Worm (Caenorhabditis elegans) whole organism, L4 larva: Measurements from ENCODE around the gene W10G6.6.
A peak's percentile ranks its signal among the peaks of the same experiment; 100 is the strongest.
"Not testable (repeated sequence)": the region's sequence is repeated elsewhere in the genome, so short reads cannot be mapped to it uniquely, and the experiment has no call there.

Experiments used
- D1046.2 ChIP-seq: fragments of 200-800 bp; sonication (Bioruptor generic); IDR thresholded peaks from 2 replicates; pipeline ENCODE4 v1.3.6; 2022; ENCODE audit warnings: missing genetic modification characterization, missing compliant biosample characterization
- F10B5.3 ChIP-seq: sonication (generic microtip); optimal IDR thresholded peaks from 2 replicates; lab custom pipeline; 2016; ENCODE audit warnings: mild to moderate bottlenecking, missing genetic modification characterization, missing compliant biosample characterization
- F26F4.8 ChIP-seq: fragments of 200-800 bp; sonication (Bioruptor generic); conservative IDR thresholded peaks from 2 replicates; pipeline ENCODE4 v1.3.6; 2022; ENCODE audit warnings: missing genetic modification characterization, missing compliant biosample characterization
- F37D6.2 ChIP-seq: sonication (generic microtip); optimal IDR thresholded peaks from 2 replicates; lab custom pipeline; 2016; ENCODE audit warnings: mild to moderate bottlenecking, missing genetic modification characterization, missing compliant biosample characterization
- F49E8.2 ChIP-seq: sonication (generic microtip); optimal IDR thresholded peaks from 2 replicates; lab custom pipeline; 2016; ENCODE audit warnings: missing compliant biosample characterization, mild to moderate bottlenecking, missing genetic modification characterization, borderline replicate concordance
- T20F7.1 ChIP-seq: fragments of 200-800 bp; sonication (Bioruptor generic); optimal IDR thresholded peaks from 2 replicates; lab custom pipeline; 2018; ENCODE audit warnings: mild to moderate bottlenecking, missing genetic modification characterization, missing compliant biosample characterization
- Y48G9A.11 ChIP-seq: fragments of 200-800 bp; sonication (Bioruptor generic); IDR thresholded peaks from 2 replicates; pipeline ENCODE4 v1.3.6; 2022; ENCODE audit warnings: missing genetic modification reagents, missing genetic modification characterization, missing compliant biosample characterization
- Y75B8A.6 ChIP-seq: fragments of 200-800 bp; sonication (Bioruptor generic); IDR thresholded peaks from 2 replicates; pipeline ENCODE4 v1.3.6; 2022; ENCODE audit warnings: missing genetic modification reagents, missing genetic modification characterization, missing compliant biosample characterization
- ZK337.2 ChIP-seq: fragments of 200-800 bp; sonication (Bioruptor generic); IDR thresholded peaks from 2 replicates; pipeline ENCODE4 v1.3.6; 2022; ENCODE audit warnings: missing genetic modification reagents, missing genetic modification characterization, missing compliant biosample characterization
- ceh-44 ChIP-seq: fragments of 200-800 bp; sonication (Bioruptor generic); IDR thresholded peaks from 2 replicates; pipeline ENCODE4 v1.3.6; 2022; ENCODE audit warnings: missing genetic modification reagents, missing genetic modification characterization, missing compliant biosample characterization
- ctbp-1 ChIP-seq: fragments of 200-800 bp; sonication (Bioruptor generic); IDR thresholded peaks from 2 replicates; pipeline ENCODE4 v1.3.6; 2022; ENCODE audit warnings: missing genetic modification reagents, missing genetic modification characterization, missing compliant biosample characterization
- daf-16 ChIP-seq, 3 experiments: sonication (generic microtip); optimal IDR thresholded peaks; 2 replicates each; lab custom pipeline; 2016 to 2017; ENCODE audit warnings: missing genetic modification characterization in 3 of 3, missing genetic modification reagents in 3 of 3, mild to moderate bottlenecking in 2 of 3, missing compliant biosample characterization in 2 of 3, missing biosample characterization in 1 of 3, moderate library complexity in 1 of 3
- daf-8 ChIP-seq: fragments of 200-800 bp; sonication (Bioruptor generic); IDR thresholded peaks from 2 replicates; pipeline ENCODE4 v1.3.6; 2022; ENCODE audit warnings: missing genetic modification characterization, missing compliant biosample characterization
- dmd-6 ChIP-seq: fragments of 200-800 bp; sonication (Bioruptor generic); IDR thresholded peaks from 2 replicates; pipeline ENCODE4 v1.3.6; 2022; ENCODE audit warnings: missing genetic modification reagents, missing genetic modification characterization, missing compliant biosample characterization
- dmd-8 ChIP-seq: fragments of 200-800 bp; sonication (Bioruptor generic); IDR thresholded peaks from 2 replicates; pipeline ENCODE4 v1.3.6; 2022; ENCODE audit warnings: missing genetic modification characterization, missing compliant biosample characterization
- dmd-9 ChIP-seq: fragments of 200-800 bp; sonication (Bioruptor generic); IDR thresholded peaks from 2 replicates; pipeline ENCODE4 v1.3.6; 2022; ENCODE audit warnings: missing genetic modification reagents, missing genetic modification characterization, missing compliant biosample characterization
- dve-1 ChIP-seq: sonication (generic microtip); optimal IDR thresholded peaks from 2 replicates; lab custom pipeline; 2017; ENCODE audit warnings: antibody characterized with exemption, mild to moderate bottlenecking, missing genetic modification characterization, missing compliant biosample characterization; ENCODE audit not compliant: insufficient read depth
- fkh-10 ChIP-seq: fragments of 150-350 bp; optimal IDR thresholded peaks from 2 replicates; lab custom pipeline; 2014; ENCODE audit warnings: missing biosample characterization, missing genetic modification reagents, missing genetic modification characterization
- hlh-11 ChIP-seq: fragments of 200-800 bp; sonication (Bioruptor generic); optimal IDR thresholded peaks from 2 replicates; lab custom pipeline; 2018; ENCODE audit warnings: mild to moderate bottlenecking, missing genetic modification characterization, missing compliant biosample characterization
- hlh-30 ChIP-seq: sonication (generic microtip); optimal IDR thresholded peaks from 2 replicates; lab custom pipeline; 2017; ENCODE audit warnings: antibody characterized with exemption, mild to moderate bottlenecking, missing genetic modification characterization, missing compliant biosample characterization; ENCODE audit not compliant: insufficient read depth
- hmg-1.1 ChIP-seq: fragments of 200-800 bp; sonication (Bioruptor generic); IDR thresholded peaks from 2 replicates; pipeline ENCODE4 v1.3.6; 2022; ENCODE audit warnings: missing genetic modification reagents, missing genetic modification characterization, missing compliant biosample characterization
- jun-1 ChIP-seq: fragments of 150-350 bp; optimal IDR thresholded peaks from 2 replicates; lab custom pipeline; 2014; ENCODE audit warnings: missing biosample characterization, missing genetic modification reagents, missing genetic modification characterization
- lin-1 ChIP-seq: fragments of 200-800 bp; sonication (Bioruptor generic); IDR thresholded peaks from 2 replicates; pipeline ENCODE4 v1.3.6; 2022; ENCODE audit warnings: missing genetic modification reagents, missing genetic modification characterization, missing compliant biosample characterization
- lin-29 ChIP-seq: fragments of 200-800 bp; sonication (Bioruptor generic); IDR thresholded peaks from 2 replicates; pipeline ENCODE4 v1.3.6; 2022; ENCODE audit warnings: missing genetic modification reagents, missing genetic modification characterization, missing compliant biosample characterization
- lin-38 ChIP-seq: fragments of 200-800 bp; sonication (Bioruptor generic); IDR thresholded peaks from 2 replicates; pipeline ENCODE4 v1.3.6; 2022; ENCODE audit warnings: missing genetic modification reagents, missing genetic modification characterization, missing compliant biosample characterization
- lin-39 ChIP-seq: fragments of 150-350 bp; optimal IDR thresholded peaks from 2 replicates; lab custom pipeline; 2014; ENCODE audit warnings: missing biosample characterization, missing genetic modification reagents, missing genetic modification characterization
- lsy-2 ChIP-seq, 2 experiments: fragments of 150-350 bp in 1 of 2; sonication (generic microtip) in 1 of 2; optimal IDR thresholded peaks; 2 replicates each; lab custom pipeline; 2014 to 2017; ENCODE audit warnings: missing biosample characterization in 2 of 2, missing genetic modification characterization in 2 of 2
- mep-1 ChIP-seq: fragments of 150-350 bp; sonication (generic microtip); optimal IDR thresholded peaks from 3 replicates; lab custom pipeline; 2014; ENCODE audit warnings: missing biosample characterization, missing genetic modification characterization
- mes-2 ChIP-seq: sonication (generic microtip); optimal IDR thresholded peaks from 2 replicates; lab custom pipeline; 2016; ENCODE audit warnings: missing genotype, mild to moderate bottlenecking, missing genetic modification characterization, missing compliant biosample characterization; ENCODE audit not compliant: poor library complexity, severe bottlenecking
- nhr-111 ChIP-seq: fragments of 200-800 bp; sonication (Bioruptor generic); optimal IDR thresholded peaks from 2 replicates; lab custom pipeline; 2018; ENCODE audit warnings: mild to moderate bottlenecking, missing genetic modification characterization, missing compliant biosample characterization
- nhr-48 ChIP-seq: sonication (generic microtip); optimal IDR thresholded peaks from 2 replicates; lab custom pipeline; 2016; ENCODE audit warnings: mild to moderate bottlenecking, missing genetic modification characterization, missing compliant biosample characterization
- nhr-6 ChIP-seq: fragments of 150-350 bp; optimal IDR thresholded peaks from 2 replicates; lab custom pipeline; 2014; ENCODE audit warnings: missing biosample characterization, missing genetic modification characterization
- pha-4 ChIP-seq, 2 experiments: fragments of 150-350 bp in 1 of 2; fragments of 200-800 bp in 1 of 2; sonication (Bioruptor generic) in 1 of 2; IDR thresholded peaks in 1 of 2; optimal IDR thresholded peaks in 1 of 2; 2 replicates each; pipeline versions ENCODE4 v1.3.6 to Lab custom; 2014 to 2022; ENCODE audit warnings: missing genetic modification characterization in 2 of 2, missing genetic modification reagents in 2 of 2, missing biosample characterization in 1 of 2, missing compliant biosample characterization in 1 of 2
- sdz-12 ChIP-seq: fragments of 200-800 bp; sonication (Bioruptor generic); optimal IDR thresholded peaks from 2 replicates; lab custom pipeline; 2018; ENCODE audit warnings: mild to moderate bottlenecking, missing genetic modification characterization, missing compliant biosample characterization
- set-16 ChIP-seq: fragments of 200-800 bp; sonication (Bioruptor generic); IDR thresholded peaks from 2 replicates; pipeline ENCODE4 v1.3.6; 2022; ENCODE audit warnings: missing genetic modification reagents, missing genetic modification characterization, missing compliant biosample characterization
- snpc-1.2 ChIP-seq: fragments of 200-800 bp; sonication (Bioruptor generic); IDR thresholded peaks from 2 replicates; pipeline ENCODE4 v1.3.6; 2022; ENCODE audit warnings: missing genetic modification reagents, missing genetic modification characterization, missing compliant biosample characterization
- snpc-4 ChIP-seq: fragments of 150-350 bp; optimal IDR thresholded peaks from 2 replicates; lab custom pipeline; 2014; ENCODE audit warnings: missing biosample characterization, missing genetic modification characterization
- spr-3 ChIP-seq: fragments of 200-800 bp; sonication (Bioruptor generic); optimal IDR thresholded peaks from 2 replicates; lab custom pipeline; 2018; ENCODE audit warnings: mild to moderate bottlenecking, missing genetic modification characterization, missing compliant biosample characterization
- tra-1 ChIP-seq: fragments of 200-800 bp; sonication (Bioruptor generic); IDR thresholded peaks from 2 replicates; pipeline ENCODE4 v1.3.6; 2022; ENCODE audit warnings: missing genetic modification reagents, missing genetic modification characterization, missing compliant biosample characterization
- unc-62 ChIP-seq, 3 experiments: fragments of 150-350 bp in 1 of 3; sonication (generic microtip); optimal IDR thresholded peaks in 2 of 3; peaks in 1 of 3; 1 replicate in 1 of 3; 2 replicates in 2 of 3; lab custom pipeline; 2014 to 2017; ENCODE audit warnings: missing biosample characterization in 3 of 3, missing genetic modification characterization in 3 of 3, missing genetic modification reagents in 3 of 3, missing genotype in 1 of 3
- vab-7 ChIP-seq: fragments of 200-800 bp; sonication (Bioruptor generic); IDR thresholded peaks from 2 replicates; pipeline ENCODE4 v1.3.6; 2022; ENCODE audit warnings: missing genetic modification reagents, missing genetic modification characterization, missing compliant biosample characterization
- zfp-2 ChIP-seq: sonication (generic microtip); optimal IDR thresholded peaks from 2 replicates; lab custom pipeline; 2016; ENCODE audit warnings: mild to moderate bottlenecking, missing genetic modification characterization, missing compliant biosample characterization
- zfp-3 ChIP-seq: fragments of 200-800 bp; sonication (Bioruptor generic); conservative IDR thresholded peaks from 2 replicates; pipeline ENCODE4 v1.3.6; 2022; ENCODE audit warnings: missing genetic modification reagents, missing genetic modification characterization, missing compliant biosample characterization
- zip-11 ChIP-seq: fragments of 200-800 bp; sonication (Bioruptor generic); IDR thresholded peaks from 2 replicates; pipeline ENCODE4 v1.3.6; 2022; ENCODE audit warnings: missing genetic modification characterization, missing compliant biosample characterization

W10G6.6 gene

DNA sequence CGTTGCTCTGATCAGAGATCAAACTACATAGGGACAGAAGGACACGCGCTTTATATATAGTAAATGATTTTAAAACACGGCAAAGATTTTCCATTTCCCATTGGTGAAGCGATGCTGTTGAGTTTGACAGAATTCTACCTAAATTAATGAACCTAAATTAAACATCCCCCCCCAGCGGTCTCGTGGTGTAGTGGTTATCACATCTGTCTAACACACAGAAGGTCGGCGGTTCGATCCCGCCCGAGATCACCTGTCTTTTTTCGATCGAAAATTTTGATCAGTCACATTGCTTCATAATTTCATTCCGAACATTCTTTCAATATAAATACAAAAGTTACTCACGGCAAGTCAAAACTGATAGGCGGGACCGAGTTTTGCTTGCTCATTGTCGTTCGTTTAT lies 48.6 kb upstream of the W10G6.6 start:
- TF ChIP-seq mes-2 (tag; lab: Kevin White, UChicago) (peak; percentile 46), ceh-44 (peak; percentile 58; the same call in 1 of the 2 replicates), unc-62 (GFP tag; optimal IDR thresholded peaks at IDR 0.05 in 1 of 2; lab: Kevin White, UChicago) (peak in 1 of 2 experiments; percentile 15), snpc-1.2 (GFP tag; lab: Robert Waterston, UW) (peak; percentile 48; the same call in 1 of the 2 replicates), dmd-6 (GFP tag; lab: Robert Waterston, UW) (peak; percentile 33; the same call in 1 of the 2 replicates), lin-38 (GFP tag; lab: Robert Waterston, UW) (peak; percentile 25; the same call in 1 of the 2 replicates), daf-16 (tag; optimal IDR thresholded peaks at IDR 0.05; lab: Kevin White, UChicago) (peak; percentile 30), D1046.2 (GFP tag; lab: Robert Waterston, UW) (0 out of 2 replicates have a peak, but pooled peaks have one; percentile 26), dve-1 (tag; lab: Kevin White, UChicago) (peak; percentile 27), dmd-8 (0 out of 2 replicates have a peak, but pooled peaks have one; percentile 50), zfp-3 (0 out of 2 replicates have a peak, but pooled peaks have one; percentile 39), vab-7 (GFP tag; lab: Robert Waterston, UW) (peak; percentile 41; the same call in 1 of the 2 replicates), hlh-30 (tag; lab: Kevin White, UChicago) (peak; percentile 77), Y48G9A.11 (GFP tag; lab: Robert Waterston, UW) (peak; percentile 12; the same call in 1 of the 2 replicates)
- not testable (repeated sequence) for TF ChIP-seq unc-62 (tag; optimal IDR thresholded peaks at IDR 0.05; lab: Kevin White, UChicago); daf-16 (GFP tag; optimal IDR thresholded peaks at IDR 0.05; lab: Kevin White, UChicago)

- TF ChIP-seq nhr-6: peak; percentile 3
- no peak for TF ChIP-seq set-16 (GFP tag; lab: Robert Waterston, UW)
- no peak for TF ChIP-seq zfp-2 (tag; lab: Kevin White, UChicago)
- TF ChIP-seq lin-1 (GFP tag; lab: Robert Waterston, UW): peak; percentile 72; the same call in 1 of the 2 replicates
- peak; percentile 53; the same call in 1 of the 2 replicates for TF ChIP-seq lin-29 (GFP tag; lab: Robert Waterston, UW)
- 0 out of 2 replicates have a peak, but pooled peaks have one; percentile 39 for TF ChIP-seq Y75B8A.6 (GFP tag; lab: Robert Waterston, UW)
- peak; percentile 82 for TF ChIP-seq hlh-30 (tag; lab: Kevin White, UChicago)
- no peak; the same call in 1 of the 2 replicates for TF ChIP-seq D1046.2 (GFP tag; lab: Robert Waterston, UW)
- TF ChIP-seq fkh-10 (GFP tag; lab: Kevin White, UChicago): peak; percentile 8
- 0 out of 2 replicates have a peak, but pooled peaks have one; percentile 49 for TF ChIP-seq zip-11 (GFP tag; lab: Robert Waterston, UW)
- TF ChIP-seq nhr-111: peak; percentile 37
- 0 out of 2 replicates have a peak, but pooled peaks have one; percentile 32 for TF ChIP-seq dmd-9 (GFP tag; lab: Robert Waterston, UW)
- TF ChIP-seq lsy-2 (tag; optimal IDR thresholded peaks at IDR 0.05; lab: Kevin White, UChicago): peak in 1 of 2 experiments; percentile 55
- TF ChIP-seq ctbp-1 (GFP tag; lab: Robert Waterston, UW): peak; percentile 83
- TF ChIP-seq mep-1 (tag; lab: Kevin White, UChicago): peak; percentile 76
- TF ChIP-seq dve-1 (tag; lab: Kevin White, UChicago): peak; percentile 36
- TF ChIP-seq hmg-1.1 (GFP tag; lab: Robert Waterston, UW): peak; percentile 90
- peak; percentile 55; the same call in 1 of the 2 replicates for TF ChIP-seq ZK337.2 (GFP tag; lab: Robert Waterston, UW)
- peak; percentile 57 for TF ChIP-seq hlh-11 (tag; lab: Kevin White, UChicago)
- peak; percentile 39 for TF ChIP-seq F49E8.2 (tag; lab: Kevin White, UChicago)
- peak; percentile 80 for TF ChIP-seq snpc-1.2 (GFP tag; lab: Robert Waterston, UW)
- TF ChIP-seq spr-3: no peak
- TF ChIP-seq daf-8 (GFP tag; lab: Robert Waterston, UW): no peak
- peak; percentile 58 for TF ChIP-seq tra-1 (GFP tag; lab: Robert Waterston, UW)
- TF ChIP-seq jun-1: no peak
- no peak for TF ChIP-seq T20F7.1 (GFP tag; lab: Kevin White, UChicago)
- no peak for TF ChIP-seq snpc-4 (tag; lab: Kevin White, UChicago)
- TF ChIP-seq F26F4.8 (GFP tag; lab: Robert Waterston, UW): peak; percentile 84
- TF ChIP-seq dmd-8: peak; percentile 83; the same call in 1 of the 2 replicates
- TF ChIP-seq dmd-6 (GFP tag; lab: Robert Waterston, UW): peak; percentile 61
- TF ChIP-seq pha-4 (GFP tag; IDR thresholded peaks at IDR 0.05; lab: Robert Waterston, UW): peak; percentile 86
- TF ChIP-seq pha-4 (tag; optimal IDR thresholded peaks at IDR 0.05; lab: Kevin White, UChicago): no peak
- TF ChIP-seq F37D6.2 (tag; lab: Kevin White, UChicago): peak; percentile 53
- peak; percentile 35 for TF ChIP-seq sdz-12 (GFP tag; lab: Kevin White, UChicago)
- TF ChIP-seq F10B5.3 (tag; lab: Kevin White, UChicago): peak; percentile 22
- TF ChIP-seq lin-39 (tag; lab: Kevin White, UChicago): no peak
- TF ChIP-seq nhr-48 (tag; lab: Kevin White, UChicago): peak; percentile 48
These were observed 47.6 kb upstream of the W10G6.6 start for ce11 chrX:16298173-16298572.
